Fruit fly (Drosophila melanogaster): ENCODE data around the gene Gnpnat.

Gene Gnpnat

DNA sequence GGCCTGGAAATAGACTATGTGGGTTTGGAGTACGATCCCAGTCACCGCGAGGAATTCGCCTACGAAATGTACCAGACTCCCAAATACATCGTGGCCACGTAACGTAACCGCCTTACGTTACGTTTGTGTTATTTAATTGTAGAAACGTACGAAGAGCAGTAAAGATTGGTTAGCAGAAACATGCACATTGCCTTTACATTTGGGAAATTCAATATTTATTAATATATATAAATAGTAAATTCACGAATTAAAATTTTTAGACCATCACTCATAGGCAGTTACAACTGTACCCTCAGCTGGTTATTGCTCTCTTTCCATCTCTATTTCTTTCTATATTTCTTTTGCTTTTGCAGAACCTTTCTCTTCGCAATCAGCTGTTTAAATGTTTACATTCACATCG lies at the start of gene Gnpnat:
Gnpnat (plus strand) TSS at position 385 of the 400 bp plus-strand sequence.
- TF ChIP-seq Myc (optimal IDR thresholded peaks at IDR 0.05) (no peak), psq (optimal IDR thresholded peaks at IDR 0.05) (peak; percentile 14)

DNA sequence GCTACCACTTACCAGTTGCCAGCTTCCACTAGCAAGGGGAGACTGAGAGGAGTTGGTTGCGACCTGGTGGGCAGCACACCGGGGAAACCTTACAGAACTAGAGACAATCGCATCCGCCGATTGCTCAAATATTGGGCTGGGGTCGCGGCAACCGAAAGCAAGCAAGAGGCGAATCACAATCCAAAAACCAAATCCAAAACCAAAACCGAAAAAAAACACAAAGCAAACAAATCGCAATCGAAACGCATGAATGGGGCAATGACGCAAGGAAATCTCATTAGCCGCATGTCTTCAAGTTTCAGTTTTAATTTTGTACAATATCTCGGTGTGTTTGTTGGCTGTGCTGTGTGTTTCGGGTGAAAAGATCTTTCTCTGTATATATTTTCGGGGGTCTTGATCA lies 48.9 kb upstream of the Gnpnat start, which contains the start of gene Obp99c:
Obp99c (minus strand) TSS at position 101 of the 400 bp plus-strand sequence.
- TF ChIP-seq insv (optimal IDR thresholded peaks at IDR 0.05): no peak
- no peak for TF ChIP-seq psq (optimal IDR thresholded peaks at IDR 0.05)
- no peak for TF ChIP-seq h (optimal IDR thresholded peaks at IDR 0.05)
- no peak for TF ChIP-seq ttk (optimal IDR thresholded peaks at IDR 0.05)
- no peak for TF ChIP-seq Sin3A (optimal IDR thresholded peaks at IDR 0.05)
- TF ChIP-seq Myc (optimal IDR thresholded peaks at IDR 0.05): no peak

DNA sequence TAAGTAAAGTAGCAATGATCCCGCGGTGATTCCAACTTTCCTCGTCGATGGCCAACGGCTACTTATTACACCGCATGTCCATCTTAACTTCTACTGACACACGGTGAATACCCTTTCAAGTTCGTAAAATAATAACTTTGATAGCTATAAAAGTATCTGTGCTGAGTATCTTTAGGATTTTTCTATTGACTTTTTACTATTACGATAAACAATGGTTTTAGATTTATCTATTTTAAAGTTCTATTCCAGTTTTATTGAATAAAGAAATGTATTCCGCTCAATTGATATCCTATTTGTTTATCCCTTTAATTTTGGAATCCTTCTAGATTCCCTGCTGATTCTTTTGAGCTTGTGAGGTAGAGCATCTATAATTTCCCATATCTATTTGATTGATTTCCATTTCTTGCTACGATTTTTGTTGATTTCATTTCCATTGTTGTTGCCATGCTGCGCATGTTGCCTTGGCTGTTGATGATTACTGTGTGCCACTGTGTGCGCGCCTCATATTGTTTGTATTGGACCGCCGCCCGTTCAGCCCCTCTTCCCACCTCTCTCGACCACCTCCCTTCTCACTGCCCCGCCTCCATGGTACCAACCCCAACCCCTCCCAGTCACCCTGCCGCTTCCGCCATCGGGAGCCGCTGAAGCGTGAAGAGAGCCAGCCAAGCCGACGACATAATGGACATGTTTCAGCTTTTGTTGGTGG lies 48.1 kb upstream of the Gnpnat start:
- no peak for TF ChIP-seq h (optimal IDR thresholded peaks at IDR 0.05)
- no peak for TF ChIP-seq ttk (optimal IDR thresholded peaks at IDR 0.05)
- TF ChIP-seq insv (optimal IDR thresholded peaks at IDR 0.05): no peak
- TF ChIP-seq Sin3A (optimal IDR thresholded peaks at IDR 0.05): no peak

dm6 chr3R:29690539-29690852 lies 47.6 kb upstream of the Gnpnat start:
- TF ChIP-seq h (optimal IDR thresholded peaks at IDR 0.05): no peak
- no peak for TF ChIP-seq Myc (optimal IDR thresholded peaks at IDR 0.05)
- TF ChIP-seq insv (optimal IDR thresholded peaks at IDR 0.05): no peak
- TF ChIP-seq psq (optimal IDR thresholded peaks at IDR 0.05): no peak
- no peak for TF ChIP-seq Sin3A (optimal IDR thresholded peaks at IDR 0.05)
- no peak for TF ChIP-seq ttk (optimal IDR thresholded peaks at IDR 0.05)

DNA sequence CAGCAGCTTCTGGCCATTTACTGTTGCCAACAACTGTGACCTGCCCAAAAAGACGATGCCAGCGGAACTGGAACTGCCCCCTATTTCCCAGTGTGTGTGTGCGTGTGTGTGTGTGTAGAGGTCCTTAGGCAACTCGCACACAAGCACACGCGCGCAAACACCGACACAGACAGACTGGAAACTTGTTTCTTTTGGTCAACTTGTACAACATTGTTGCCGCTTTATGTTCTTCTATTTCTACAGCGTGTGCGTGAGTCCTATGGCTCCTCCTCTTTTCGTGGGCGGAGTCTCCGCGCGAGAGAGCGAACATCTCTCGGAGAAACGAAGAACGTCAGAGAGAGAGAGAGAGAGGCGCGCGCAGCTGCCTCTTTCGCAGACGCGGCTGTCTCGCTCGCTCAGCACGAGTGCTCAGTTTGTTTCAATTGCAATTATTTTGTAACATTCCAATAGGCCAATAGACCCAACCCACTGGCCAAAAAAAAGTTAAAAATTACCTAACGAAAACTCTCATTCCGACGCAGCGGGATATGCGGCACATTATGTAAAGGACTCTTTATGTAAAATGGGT lies 47.0 kb upstream of the Gnpnat start:
- TF ChIP-seq ttk (optimal IDR thresholded peaks at IDR 0.05) (no peak), Sin3A (optimal IDR thresholded peaks at IDR 0.05) (no peak), insv (optimal IDR thresholded peaks at IDR 0.05) (no peak), psq (optimal IDR thresholded peaks at IDR 0.05) (no peak), h (optimal IDR thresholded peaks at IDR 0.05) (no peak), Myc (optimal IDR thresholded peaks at IDR 0.05) (no peak)

DNA sequence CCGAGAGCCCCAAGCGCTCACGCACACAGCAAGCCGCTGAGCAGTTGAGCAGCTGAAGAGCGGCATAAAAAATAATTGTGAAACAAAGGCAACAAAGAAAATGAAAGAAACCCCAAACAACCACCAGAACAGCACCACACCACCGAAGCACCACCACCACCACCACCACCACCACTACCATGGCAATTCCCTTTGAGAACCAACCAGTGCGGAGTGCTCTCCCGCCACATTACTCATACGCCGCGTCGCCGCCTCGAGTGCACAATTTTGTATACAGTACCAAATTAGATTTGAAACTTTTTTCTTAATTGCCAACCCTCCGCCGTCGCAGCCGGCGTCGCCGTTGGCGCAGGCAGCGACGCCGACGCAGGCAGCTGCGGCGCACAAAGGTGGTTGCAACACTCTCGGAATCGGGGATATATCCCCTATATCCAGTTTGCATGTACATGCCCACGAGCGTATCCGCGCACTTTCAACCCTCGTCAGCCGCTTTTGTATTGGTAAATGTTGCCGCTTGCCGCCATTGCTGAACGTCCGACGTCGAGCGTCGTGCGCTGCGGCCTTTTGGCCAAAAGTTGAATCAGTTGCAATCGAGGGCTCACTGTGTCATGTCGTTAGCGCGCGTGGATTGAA lies 46.0 kb upstream of the Gnpnat start, which contains the start of gene dmrt99B:
dmrt99B (plus strand) TSS at position 583 of the 633 bp plus-strand sequence.
- TF ChIP-seq h (optimal IDR thresholded peaks at IDR 0.05): no peak
- TF ChIP-seq insv (optimal IDR thresholded peaks at IDR 0.05): no peak
- TF ChIP-seq ttk (optimal IDR thresholded peaks at IDR 0.05): no peak
- no peak for TF ChIP-seq Sin3A (optimal IDR thresholded peaks at IDR 0.05)
- no peak for TF ChIP-seq Myc (optimal IDR thresholded peaks at IDR 0.05)
- TF ChIP-seq psq (optimal IDR thresholded peaks at IDR 0.05): no peak

dm6 chr3R:29695744-29696143 lies 42.3 kb upstream of the Gnpnat start:
- TF ChIP-seq insv (optimal IDR thresholded peaks at IDR 0.05): no peak
- TF ChIP-seq Sin3A (optimal IDR thresholded peaks at IDR 0.05): no peak
- TF ChIP-seq Myc (optimal IDR thresholded peaks at IDR 0.05): no peak
- no peak for TF ChIP-seq psq (optimal IDR thresholded peaks at IDR 0.05)
- TF ChIP-seq ttk (optimal IDR thresholded peaks at IDR 0.05): no peak
- no peak for TF ChIP-seq h (optimal IDR thresholded peaks at IDR 0.05)

- TF ChIP-seq insv (optimal IDR thresholded peaks at IDR 0.05) (no peak), psq (optimal IDR thresholded peaks at IDR 0.05) (no peak), h (optimal IDR thresholded peaks at IDR 0.05) (no peak), ttk (optimal IDR thresholded peaks at IDR 0.05) (no peak), Sin3A (optimal IDR thresholded peaks at IDR 0.05) (no peak), Myc (optimal IDR thresholded peaks at IDR 0.05) (no peak)
Observed at dm6 chr3R:29696359-29696758, 41.7 kb upstream of the Gnpnat start.

- no peak for TF ChIP-seq psq (optimal IDR thresholded peaks at IDR 0.05)
- no peak for TF ChIP-seq Sin3A (optimal IDR thresholded peaks at IDR 0.05)
Observed at dm6 chr3R:29697841-29698240, 40.2 kb upstream of the Gnpnat start.

DNA sequence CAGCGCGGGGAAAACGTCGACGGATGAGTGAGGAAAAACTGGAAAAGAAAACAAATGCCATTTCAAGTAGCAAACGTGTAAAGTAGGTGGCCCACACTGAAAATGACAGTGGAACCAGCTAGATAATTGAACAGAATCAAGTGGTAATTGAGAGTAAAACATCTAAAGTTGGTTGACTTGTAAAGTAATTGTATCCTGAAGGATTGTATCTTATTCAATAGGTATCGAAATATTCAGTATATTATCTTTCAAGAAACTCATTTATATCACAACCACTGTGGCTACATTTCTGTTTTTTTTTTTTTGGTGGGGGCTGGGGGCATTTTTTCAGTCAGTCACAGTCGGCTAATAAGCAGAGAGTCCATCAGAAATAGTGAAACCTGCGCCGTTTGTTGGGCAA lies 38.9 kb upstream of the Gnpnat start:
- TF ChIP-seq psq (optimal IDR thresholded peaks at IDR 0.05) (no peak), Sin3A (optimal IDR thresholded peaks at IDR 0.05) (no peak), ttk (optimal IDR thresholded peaks at IDR 0.05) (no peak), insv (optimal IDR thresholded peaks at IDR 0.05) (no peak), h (optimal IDR thresholded peaks at IDR 0.05) (no peak), Myc (optimal IDR thresholded peaks at IDR 0.05) (no peak)

DNA sequence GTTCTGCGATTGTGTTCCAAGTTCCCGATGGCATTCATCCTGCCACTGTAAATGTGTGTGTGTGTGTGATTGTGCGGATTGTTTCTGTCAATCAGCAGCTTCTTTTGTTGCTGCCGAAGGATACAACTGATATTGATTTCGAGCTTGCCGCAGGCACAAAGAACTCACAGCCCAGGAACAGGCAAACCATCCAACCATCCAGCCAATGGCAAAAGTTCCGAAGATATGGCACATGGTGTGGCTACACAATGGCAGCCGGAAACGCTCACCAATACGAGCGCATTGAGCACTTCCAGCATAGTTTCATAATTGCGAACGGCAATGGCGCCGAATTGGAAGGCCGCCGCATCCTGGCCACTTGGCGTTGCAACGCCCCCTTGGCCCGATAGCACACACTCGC lies 36.3 kb upstream of the Gnpnat start:
- no peak for TF ChIP-seq ttk (optimal IDR thresholded peaks at IDR 0.05)
- TF ChIP-seq psq (optimal IDR thresholded peaks at IDR 0.05): no peak
- no peak for TF ChIP-seq insv (optimal IDR thresholded peaks at IDR 0.05)
- TF ChIP-seq Myc (optimal IDR thresholded peaks at IDR 0.05): no peak
- no peak for TF ChIP-seq h (optimal IDR thresholded peaks at IDR 0.05)
- no peak for TF ChIP-seq Sin3A (optimal IDR thresholded peaks at IDR 0.05)

dm6 chr3R:29704557-29704956 lies 33.5 kb upstream of the Gnpnat start:
- TF ChIP-seq Sin3A (optimal IDR thresholded peaks at IDR 0.05): no peak
- TF ChIP-seq psq (optimal IDR thresholded peaks at IDR 0.05): no peak

- TF ChIP-seq insv (optimal IDR thresholded peaks at IDR 0.05) (no peak), Sin3A (optimal IDR thresholded peaks at IDR 0.05) (no peak), ttk (optimal IDR thresholded peaks at IDR 0.05) (no peak), Myc (optimal IDR thresholded peaks at IDR 0.05) (no peak), h (optimal IDR thresholded peaks at IDR 0.05) (no peak), psq (optimal IDR thresholded peaks at IDR 0.05) (no peak)
Observed at dm6 chr3R:29705789-29706303, 32.2 kb upstream of the Gnpnat start.

Measured in Kc167 (cell line).